Worm (Caenorhabditis elegans) whole organism, L4 larva: Measurements from ENCODE around the gene atg-13.

Experiments
- F44E2.7 ChIP-seq: fragments of 200-800 bp; sonication (Bioruptor generic); IDR thresholded peaks from 2 replicates; pipeline ENCODE4 v2.1.2; 2022; ENCODE audit warnings: missing genetic modification characterization, missing compliant biosample characterization
- Y48G9A.11 ChIP-seq: fragments of 200-800 bp; sonication (Bioruptor generic); IDR thresholded peaks from 2 replicates; pipeline ENCODE4 v1.3.6; 2022; ENCODE audit warnings: missing genetic modification reagents, missing genetic modification characterization, missing compliant biosample characterization
- aha-1 ChIP-seq: fragments of 150-350 bp; peaks from one replicate; lab custom pipeline; 2014; ENCODE audit warnings: missing biosample characterization, missing genetic modification characterization
- ama-1 ChIP-seq: fragments of 150-350 bp; optimal IDR thresholded peaks from 2 replicates; lab custom pipeline; 2014; ENCODE audit warnings: inconsistent platforms, mixed read lengths
- ceh-20 ChIP-seq: fragments of 200-800 bp; sonication (Bioruptor generic); IDR thresholded peaks from 2 replicates; pipeline ENCODE4 v1.3.6; 2022; ENCODE audit warnings: missing genetic modification reagents, missing genetic modification characterization, missing compliant biosample characterization
- ceh-32 ChIP-seq: sonication (generic microtip); optimal IDR thresholded peaks from 2 replicates; lab custom pipeline; 2016; ENCODE audit warnings: mild to moderate bottlenecking, missing genetic modification characterization, missing compliant biosample characterization; ENCODE audit not compliant: poor library complexity
- ceh-44 ChIP-seq: fragments of 200-800 bp; sonication (Bioruptor generic); IDR thresholded peaks from 2 replicates; pipeline ENCODE4 v1.3.6; 2022; ENCODE audit warnings: missing genetic modification reagents, missing genetic modification characterization, missing compliant biosample characterization
- ces-1 ChIP-seq: fragments of 150-350 bp; sonication (generic microtip); optimal IDR thresholded peaks from 4 replicates; lab custom pipeline; 2014; ENCODE audit warnings: missing biosample characterization, missing genetic modification reagents, missing genetic modification characterization
- ctbp-1 ChIP-seq: fragments of 200-800 bp; sonication (Bioruptor generic); IDR thresholded peaks from 2 replicates; pipeline ENCODE4 v1.3.6; 2022; ENCODE audit warnings: missing genetic modification reagents, missing genetic modification characterization, missing compliant biosample characterization
- dmd-6 ChIP-seq: fragments of 200-800 bp; sonication (Bioruptor generic); IDR thresholded peaks from 2 replicates; pipeline ENCODE4 v1.3.6; 2022; ENCODE audit warnings: missing genetic modification reagents, missing genetic modification characterization, missing compliant biosample characterization
- fkh-10 ChIP-seq: fragments of 150-350 bp; optimal IDR thresholded peaks from 2 replicates; lab custom pipeline; 2014; ENCODE audit warnings: missing biosample characterization, missing genetic modification reagents, missing genetic modification characterization
- jun-1 ChIP-seq: fragments of 150-350 bp; optimal IDR thresholded peaks from 2 replicates; lab custom pipeline; 2014; ENCODE audit warnings: missing biosample characterization, missing genetic modification reagents, missing genetic modification characterization
- lin-1 ChIP-seq: fragments of 200-800 bp; sonication (Bioruptor generic); IDR thresholded peaks from 2 replicates; pipeline ENCODE4 v1.3.6; 2022; ENCODE audit warnings: missing genetic modification reagents, missing genetic modification characterization, missing compliant biosample characterization
- lin-15B ChIP-seq: fragments of 150-350 bp; sonication (generic microtip); optimal IDR thresholded peaks from 3 replicates; lab custom pipeline; 2014; ENCODE audit warnings: missing biosample characterization, missing genetic modification characterization
- lin-39 ChIP-seq: fragments of 150-350 bp; optimal IDR thresholded peaks from 2 replicates; lab custom pipeline; 2014; ENCODE audit warnings: missing biosample characterization, missing genetic modification reagents, missing genetic modification characterization
- lir-3 ChIP-seq: sonication (generic microtip); optimal IDR thresholded peaks from 2 replicates; lab custom pipeline; 2016; ENCODE audit warnings: mild to moderate bottlenecking, missing genetic modification characterization, missing compliant biosample characterization
- lsy-2 ChIP-seq, 2 experiments: fragments of 150-350 bp in 1 of 2; sonication (generic microtip) in 1 of 2; optimal IDR thresholded peaks; 2 replicates each; lab custom pipeline; 2014 to 2017; ENCODE audit warnings: missing biosample characterization in 2 of 2, missing genetic modification characterization in 2 of 2
- madf-5 ChIP-seq, 2 experiments: fragments of 200-800 bp; sonication (Bioruptor generic); IDR thresholded peaks; 2 replicates each; pipeline ENCODE4 v1.3.6; 2022; ENCODE audit warnings: missing compliant biosample characterization in 2 of 2, missing genetic modification characterization in 2 of 2
- mdl-1 ChIP-seq, 2 experiments: fragments of 150-350 bp in 1 of 2; sonication (generic microtip) in 1 of 2; optimal IDR thresholded peaks; 2 replicates each; lab custom pipeline; 2014 to 2017; ENCODE audit warnings: missing biosample characterization in 2 of 2, missing genetic modification characterization in 2 of 2
- mes-2 ChIP-seq: sonication (generic microtip); optimal IDR thresholded peaks from 2 replicates; lab custom pipeline; 2016; ENCODE audit warnings: missing genotype, mild to moderate bottlenecking, missing genetic modification characterization, missing compliant biosample characterization; ENCODE audit not compliant: poor library complexity, severe bottlenecking
- mxl-3 ChIP-seq: fragments of 200-800 bp; sonication (Bioruptor generic); optimal IDR thresholded peaks from 2 replicates; lab custom pipeline; 2018; ENCODE audit warnings: mild to moderate bottlenecking, missing genetic modification characterization, missing compliant biosample characterization
- nhr-28 ChIP-seq: fragments of 150-350 bp; optimal IDR thresholded peaks from 2 replicates; lab custom pipeline; 2014; ENCODE audit warnings: missing biosample characterization, missing genetic modification characterization
- nhr-48 ChIP-seq: sonication (generic microtip); optimal IDR thresholded peaks from 2 replicates; lab custom pipeline; 2016; ENCODE audit warnings: mild to moderate bottlenecking, missing genetic modification characterization, missing compliant biosample characterization
- nhr-77 ChIP-seq: fragments of 150-350 bp; optimal IDR thresholded peaks from 2 replicates; lab custom pipeline; 2014; ENCODE audit warnings: missing biosample characterization, missing genetic modification characterization
- php-3 ChIP-seq: fragments of 200-800 bp; sonication (Bioruptor generic); IDR thresholded peaks from 2 replicates; pipeline ENCODE4 v1.3.6; 2022; ENCODE audit warnings: missing genetic modification reagents, missing genetic modification characterization, missing compliant biosample characterization
- set-16 ChIP-seq: fragments of 200-800 bp; sonication (Bioruptor generic); IDR thresholded peaks from 2 replicates; pipeline ENCODE4 v1.3.6; 2022; ENCODE audit warnings: missing genetic modification reagents, missing genetic modification characterization, missing compliant biosample characterization
- snpc-4 ChIP-seq: fragments of 150-350 bp; optimal IDR thresholded peaks from 2 replicates; lab custom pipeline; 2014; ENCODE audit warnings: missing biosample characterization, missing genetic modification characterization
- spr-3 ChIP-seq: fragments of 200-800 bp; sonication (Bioruptor generic); optimal IDR thresholded peaks from 2 replicates; lab custom pipeline; 2018; ENCODE audit warnings: mild to moderate bottlenecking, missing genetic modification characterization, missing compliant biosample characterization
- tra-1 ChIP-seq: fragments of 200-800 bp; sonication (Bioruptor generic); IDR thresholded peaks from 2 replicates; pipeline ENCODE4 v1.3.6; 2022; ENCODE audit warnings: missing genetic modification reagents, missing genetic modification characterization, missing compliant biosample characterization
- unc-130 ChIP-seq: sonication (generic microtip); optimal IDR thresholded peaks from 2 replicates; lab custom pipeline; 2016; ENCODE audit warnings: missing genetic modification reagents, missing genetic modification characterization, missing compliant biosample characterization
- unc-62 ChIP-seq, 3 experiments: fragments of 150-350 bp in 1 of 3; sonication (generic microtip); optimal IDR thresholded peaks in 2 of 3; peaks in 1 of 3; 1 replicate in 1 of 3; 2 replicates in 2 of 3; lab custom pipeline; 2014 to 2017; ENCODE audit warnings: missing biosample characterization in 3 of 3, missing genetic modification characterization in 3 of 3, missing genetic modification reagents in 3 of 3, missing genotype in 1 of 3
- vab-7 ChIP-seq: fragments of 200-800 bp; sonication (Bioruptor generic); IDR thresholded peaks from 2 replicates; pipeline ENCODE4 v1.3.6; 2022; ENCODE audit warnings: missing genetic modification reagents, missing genetic modification characterization, missing compliant biosample characterization
- zip-11 ChIP-seq: fragments of 200-800 bp; sonication (Bioruptor generic); IDR thresholded peaks from 2 replicates; pipeline ENCODE4 v1.3.6; 2022; ENCODE audit warnings: missing genetic modification characterization, missing compliant biosample characterization
- ztf-11 ChIP-seq: fragments of 150-350 bp; optimal IDR thresholded peaks from 2 replicates; lab custom pipeline; 2014; ENCODE audit warnings: missing biosample characterization, missing genetic modification characterization

atg-13 gene

DNA sequence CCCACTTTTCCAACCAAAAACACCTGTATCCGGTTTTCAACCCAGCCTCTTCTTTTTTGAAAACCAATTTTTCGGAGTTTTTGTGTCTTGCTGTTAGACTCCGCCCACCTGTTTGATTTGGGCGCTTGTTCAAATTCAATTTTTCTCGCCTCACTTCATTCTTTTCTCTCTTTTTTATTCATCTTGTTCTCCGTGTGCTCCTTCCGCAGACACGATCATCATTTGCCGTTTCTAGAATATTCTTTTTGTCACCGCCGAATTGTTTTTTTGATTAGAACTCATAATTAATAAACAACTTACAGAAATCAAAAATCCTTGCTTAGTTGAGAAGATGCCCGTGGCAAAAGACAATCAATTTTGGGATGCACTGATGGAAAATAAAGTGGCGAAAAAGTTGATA is 20.9 kb upstream of the atg-13 start, which contains the start of gene C50C3.5:
TSS of gene C50C3.5 (plus strand) at position 301 of the 400 bp plus-strand sequence.
- TF ChIP-seq mdl-1 (tag; optimal IDR thresholded peaks at IDR 0.05; lab: Kevin White, UChicago) (no peak), ces-1 (GFP tag; lab: Kevin White, UChicago) (peak; percentile 39)

ce11 chrIII:8176265-8176664 is 18.3 kb upstream of the atg-13 start, which contains the start of gene C50C3.12:
C50C3.12 (plus strand) TSS chrIII:8176565.
- TF ChIP-seq ceh-32 (tag; lab: Kevin White, UChicago), result no peak
- no peak for TF ChIP-seq ceh-20
- no peak for TF ChIP-seq vab-7 (GFP tag; lab: Robert Waterston, UW)
- peak; percentile 0 for TF ChIP-seq fkh-10 (GFP tag; lab: Kevin White, UChicago)
- no peak for TF ChIP-seq lin-15B (tag; lab: Kevin White, UChicago)

ce11 chrIII:8175263-8175662 is 17.3 kb upstream of the atg-13 start:
- TF ChIP-seq spr-3 (GFP tag; lab: Kevin White, UChicago) (no peak), zip-11 (no peak), unc-130 (no peak), Y48G9A.11 (GFP tag; lab: Robert Waterston, UW) (no peak), ceh-44 (no peak), mes-2 (tag; lab: Kevin White, UChicago) (no peak), snpc-4 (no peak), mxl-3 (no peak), ama-1 (lab: Kevin White, UChicago) (no peak)

- TF ChIP-seq jun-1 (tag; lab: Kevin White, UChicago), result no peak
- no peak for TF ChIP-seq F44E2.7 (GFP tag; lab: Robert Waterston, UW)
- 0 out of 2 replicates have a peak, but pooled peaks have one; percentile 30 for TF ChIP-seq tra-1 (GFP tag; lab: Robert Waterston, UW)
- TF ChIP-seq nhr-48 (tag; lab: Kevin White, UChicago), result no peak
- peak in 1 of 2 experiments; percentile 7 for TF ChIP-seq lsy-2 (tag; optimal IDR thresholded peaks at IDR 0.05; lab: Kevin White, UChicago)
- no peak for TF ChIP-seq ztf-11 (tag; lab: Kevin White, UChicago)
- TF ChIP-seq unc-62 (GFP tag; optimal IDR thresholded peaks at IDR 0.05 in 1 of 2; lab: Kevin White, UChicago), result peak in 1 of 2 experiments; percentile 72
- no peak for TF ChIP-seq unc-62 (tag; optimal IDR thresholded peaks at IDR 0.05; lab: Kevin White, UChicago)
- TF ChIP-seq nhr-28 (tag; lab: Kevin White, UChicago), result no peak
- 0 out of 2 replicates have a peak, but pooled peaks have one; percentile 12 for TF ChIP-seq dmd-6
- 0 out of 2 replicates have a peak, but pooled peaks have one; percentile 38 for TF ChIP-seq ceh-20
- TF ChIP-seq lin-1 (GFP tag; lab: Robert Waterston, UW), result no peak
- no peak for TF ChIP-seq php-3 (GFP tag; lab: Robert Waterston, UW)
- no peak for TF ChIP-seq zip-11
- TF ChIP-seq set-16 (GFP tag; lab: Robert Waterston, UW), result no peak
- TF ChIP-seq ama-1 (lab: Kevin White, UChicago), result peak; percentile 21
- TF ChIP-seq nhr-77 (tag; lab: Kevin White, UChicago), result no peak
Measured at ce11 chrIII:8172609-8173133, 14.7 kb upstream of the atg-13 start.

- peak; percentile 97 for TF ChIP-seq aha-1 (tag; lab: Kevin White, UChicago)
- TF ChIP-seq lin-39 (tag; lab: Kevin White, UChicago), result no peak
- no peak for TF ChIP-seq ctbp-1
- no peak for TF ChIP-seq lir-3 (tag; lab: Kevin White, UChicago)
- no peak for TF ChIP-seq madf-5 (GFP tag; IDR thresholded peaks at IDR 0.05; lab: Robert Waterston, UW)
- TF ChIP-seq, all 104 proteins: peak for 1
Measured at ce11 chrIII:8164771-8165170, 6.8 kb upstream of the atg-13 start.
